Worm (Caenorhabditis elegans) whole organism, L2 larva: ENCODE data around the gene F10B5.3.

Experiments used
- aly-2 ChIP-seq: fragments of 150-350 bp; optimal IDR thresholded peaks from 2 replicates; lab custom pipeline; 2014; ENCODE audit warnings: missing biosample characterization, missing genetic modification characterization
- ama-1 ChIP-seq: fragments of 150-350 bp; optimal IDR thresholded peaks from 2 replicates; lab custom pipeline; 2018; ENCODE audit warnings: inconsistent platforms
- ceh-82 ChIP-seq: fragments of 150-350 bp; optimal IDR thresholded peaks from 2 replicates; lab custom pipeline; 2014; ENCODE audit warnings: missing biosample characterization, missing genetic modification characterization
- egl-27 ChIP-seq: sonication (generic microtip); optimal IDR thresholded peaks from 3 replicates; lab custom pipeline; 2017; ENCODE audit warnings: missing biosample characterization, missing genetic modification reagents, missing genetic modification characterization
- elt-3 ChIP-seq: sonication (generic microtip); optimal IDR thresholded peaks from 2 replicates; lab custom pipeline; 2017; ENCODE audit warnings: missing biosample characterization, missing genetic modification characterization
- nhr-11 ChIP-seq: fragments of 150-350 bp; optimal IDR thresholded peaks from 2 replicates; lab custom pipeline; 2014; ENCODE audit warnings: missing biosample characterization, missing genetic modification characterization
- nhr-25 ChIP-seq: fragments of 150-350 bp; sonication (generic microtip); optimal IDR thresholded peaks from 3 replicates; lab custom pipeline; 2014; ENCODE audit warnings: missing biosample characterization, missing genetic modification characterization
- snpc-4 ChIP-seq: fragments of 150-350 bp; optimal IDR thresholded peaks from 2 replicates; lab custom pipeline; 2014; ENCODE audit warnings: missing biosample characterization, missing genetic modification characterization
- zag-1 ChIP-seq: fragments of 150-350 bp; optimal IDR thresholded peaks from 2 replicates; lab custom pipeline; 2014; ENCODE audit warnings: missing biosample characterization, missing genetic modification characterization

DNA sequence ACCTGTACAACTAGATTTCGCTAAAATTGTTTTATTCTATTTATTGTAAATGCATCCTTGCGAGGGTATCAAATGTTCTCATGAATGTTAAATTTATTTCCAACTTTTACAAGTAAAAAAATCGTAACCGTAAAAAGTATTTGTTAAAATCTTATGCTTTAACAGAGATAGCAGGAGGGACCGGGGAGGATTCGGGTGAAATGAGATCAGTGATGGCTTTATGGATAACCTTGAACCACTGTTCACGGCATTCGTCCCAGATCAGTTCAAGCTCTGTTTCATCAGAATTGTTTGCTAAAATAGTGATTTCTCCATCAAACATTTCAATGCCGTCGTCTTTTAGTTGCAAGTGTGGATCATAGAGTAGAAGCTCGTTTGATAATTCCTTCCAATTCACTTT, 8.7 kb downstream of the F10B5.3 start:
- TF ChIP-seq nhr-25 (no peak), egl-27 (no peak), zag-1 (tag; lab: Kevin White, UChicago) (no peak), ceh-82 (tag; lab: Kevin White, UChicago) (no peak), elt-3 (tag; lab: Kevin White, UChicago) (no peak), snpc-4 (tag; lab: Kevin White, UChicago) (no peak), aly-2 (tag; lab: Kevin White, UChicago) (no peak), nhr-11 (tag; lab: Kevin White, UChicago) (no peak), ama-1 (lab: Kevin White, UChicago) (no peak)
